Worm (Caenorhabditis elegans): ENCODE measurements around the gene C55A6.3.

Gene C55A6.3

ce11 chrV:11513432-11513831 is at the start of gene C55A6.3:
Gene C55A6.3, minus strand, starts transcription at chrV:11513532.
- TF ChIP-seq egl-43 (GFP tag; IDR thresholded peaks at IDR 0.05) (no peak), D1046.2 (GFP tag; IDR thresholded peaks at IDR 0.05) (no peak), unc-62 (GFP tag; optimal IDR thresholded peaks at IDR 0.05 in 1 of 2) (peak in 1 of 2 experiments; percentile 34), unc-62 (tag; optimal IDR thresholded peaks at IDR 0.05) (no peak), daf-16 (GFP tag; optimal IDR thresholded peaks at IDR 0.05) (no peak), daf-16 (tag; optimal IDR thresholded peaks at IDR 0.05) (peak; percentile 9)

DNA sequence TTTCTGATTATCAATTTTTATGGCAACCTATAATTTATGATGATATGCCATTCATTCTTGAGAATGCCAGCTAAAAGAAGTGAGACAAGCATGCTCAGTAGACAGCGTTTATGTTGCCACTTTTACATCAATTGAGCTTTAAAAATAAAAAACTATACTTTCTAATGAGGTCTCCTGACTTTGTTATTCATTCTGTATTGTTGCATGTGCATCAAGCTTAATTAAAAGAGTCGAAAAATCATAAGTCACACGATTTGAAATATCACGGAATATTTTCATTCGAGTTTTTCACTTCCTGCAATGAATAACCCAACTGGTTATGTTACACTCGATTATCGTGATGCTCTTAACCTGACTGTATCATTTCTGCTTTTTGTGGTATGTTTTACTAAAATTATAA is 49.3 kb upstream of the C55A6.3 start, which contains the start of gene srx-86:
Gene srx-86 (plus strand): TSS at position 301 of the 400 bp plus-strand sequence.
- TF ChIP-seq daf-19 (GFP tag; conservative IDR thresholded peaks at IDR 0.05) (no peak), daf-16 (GFP tag; optimal IDR thresholded peaks at IDR 0.05) (no peak), daf-16 (tag; optimal IDR thresholded peaks at IDR 0.05) (no peak)

ce11 chrV:11554260-11554659 is 40.9 kb upstream of the C55A6.3 start, which contains the start of gene duo-1:
Gene duo-1, plus strand, starts transcription at chrV:11554630.
- no peak for TF ChIP-seq nhr-6 (tag; optimal IDR thresholded peaks at IDR 0.05)
- peak; percentile 46 for TF ChIP-seq unc-130 (GFP tag; optimal IDR thresholded peaks at IDR 0.05)

ce11 chrV:11552379-11552778 is 39.0 kb upstream of the C55A6.3 start, which contains the start of gene srx-85:
Gene srx-85, plus strand, starts transcription at chrV:11552679.
- TF ChIP-seq ceh-62 (tag; optimal IDR thresholded peaks at IDR 0.05) (no peak), duxl-1 (tag; optimal IDR thresholded peaks at IDR 0.05; ENCODE audit: poor library complexity) (no peak), jun-1 (tag; optimal IDR thresholded peaks at IDR 0.05) (no peak), ctbp-1 (GFP tag; IDR thresholded peaks at IDR 0.05) (no peak)

DNA sequence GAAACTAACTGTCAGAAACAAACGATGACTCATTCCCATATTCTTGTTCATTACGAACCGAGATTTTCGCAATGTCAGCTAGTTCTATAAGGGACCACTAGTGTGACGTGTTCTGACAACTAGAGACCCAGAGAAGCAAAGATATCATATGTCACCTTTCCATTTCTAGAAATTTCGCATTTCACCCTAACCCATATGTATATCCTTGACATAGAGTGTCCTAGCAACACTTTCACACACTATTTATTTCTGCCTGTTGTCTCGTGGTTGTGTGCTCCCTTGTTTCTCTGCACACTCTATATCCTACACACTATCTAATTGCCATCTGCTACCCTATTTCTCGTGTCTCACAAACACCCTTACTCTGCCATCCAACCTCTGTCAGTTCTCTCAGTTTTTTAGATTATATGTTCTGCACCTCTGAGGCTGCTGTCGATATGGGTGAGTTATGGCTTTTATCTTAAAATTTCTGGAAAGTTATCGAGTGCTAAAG is 35.6 kb upstream of the C55A6.3 start, which contains the start of the genes F38B7.17 and F38B7.3:
Gene F38B7.17 (minus strand): TSS at position 51 of the 493 bp plus-strand sequence.
Gene F38B7.3 (plus strand): TSS at position 194 of the 493 bp plus-strand sequence.
- TF ChIP-seq nhr-48 (tag; optimal IDR thresholded peaks at IDR 0.05) (peak; percentile 17), ceh-32 (tag; optimal IDR thresholded peaks at IDR 0.05; ENCODE audit: poor library complexity) (no peak), nhr-28 (tag; optimal IDR thresholded peaks at IDR 0.05) (peak; percentile 73), Y75B8A.6 (GFP tag; IDR thresholded peaks at IDR 0.05) (no peak), unc-39 (tag; optimal IDR thresholded peaks at IDR 0.05) (no peak), vab-7 (GFP tag; IDR thresholded peaks at IDR 0.05) (no peak), spr-1 (tag; optimal IDR thresholded peaks at IDR 0.05) (no peak), saeg-2 (GFP tag; IDR thresholded peaks at IDR 0.05) (no peak), zfp-3 (GFP tag; conservative IDR thresholded peaks at IDR 0.05) (no peak), Y48G9A.11 (GFP tag; IDR thresholded peaks at IDR 0.05) (no peak), set-16 (GFP tag; IDR thresholded peaks at IDR 0.05) (no peak), zag-1 (tag; optimal IDR thresholded peaks at IDR 0.05) (no peak), nhr-25 (tag; optimal IDR thresholded peaks at IDR 0.05; ENCODE audit: borderline replicate concordance, insufficient read depth) (peak; percentile 63), lin-13 (GFP tag; optimal IDR thresholded peaks at IDR 0.05) (no peak), daf-19 (GFP tag; conservative IDR thresholded peaks at IDR 0.05) (no peak), egl-43 (GFP tag; IDR thresholded peaks at IDR 0.05) (no peak), nhr-102 (tag; optimal IDR thresholded peaks at IDR 0.05) (no peak), ceh-62 (tag; optimal IDR thresholded peaks at IDR 0.05) (no peak), cey-2 (tag; optimal IDR thresholded peaks at IDR 0.05; ENCODE audit: borderline replicate concordance, insufficient read depth) (no peak), unc-130 (GFP tag; optimal IDR thresholded peaks at IDR 0.05) (no peak), Y5F2A.4 (GFP tag; optimal IDR thresholded peaks at IDR 0.05) (no peak), ztf-11 (tag; optimal IDR thresholded peaks at IDR 0.05) (no peak), F49E8.2 (tag; optimal IDR thresholded peaks at IDR 0.05; ENCODE audit: borderline replicate concordance) (no peak), ctbp-1 (GFP tag; IDR thresholded peaks at IDR 0.05) (0 out of 2 replicates have a peak, but pooled peaks have one; percentile 44), mdt-29 (GFP tag; IDR thresholded peaks at IDR 0.05) (no peak), lim-7 (GFP tag; IDR thresholded peaks at IDR 0.05) (no peak), spr-3 (GFP tag; optimal IDR thresholded peaks at IDR 0.05) (no peak), dpl-1 (GFP tag; optimal IDR thresholded peaks at IDR 0.05) (peak; percentile 27), nhr-77 (tag; optimal IDR thresholded peaks at IDR 0.05) (no peak), F10B5.3 (tag; optimal IDR thresholded peaks at IDR 0.05) (no peak), T20F7.1 (GFP tag; optimal IDR thresholded peaks at IDR 0.05) (peak; percentile 39), mes-2 (tag; optimal IDR thresholded peaks at IDR 0.05; ENCODE audit: poor library complexity, severe bottlenecking) (peak; percentile 46), lsy-2 (tag; optimal IDR thresholded peaks at IDR 0.05) (peak in 1 of 2 experiments; percentile 61), nhr-6 (tag; optimal IDR thresholded peaks at IDR 0.05) (peak; percentile 27), ceh-44 (GFP tag; IDR thresholded peaks at IDR 0.05) (no peak)
